Worm (Caenorhabditis elegans) whole organism, midembryonic: Measurements from ENCODE around the gene fbxa-79.

Source experiments
- klf-2 ChIP-seq: fragments of 200-800 bp; sonication (Bioruptor generic); conservative IDR thresholded peaks from 2 replicates; pipeline ENCODE4 v1.3.6; 2022; ENCODE audit warnings: missing genetic modification reagents, missing genetic modification characterization, missing compliant biosample characterization
- ztf-23 ChIP-seq: fragments of 200-800 bp; sonication (Bioruptor generic); IDR thresholded peaks from 2 replicates; pipeline ENCODE4 v1.3.6; 2022; ENCODE audit warnings: missing genetic modification reagents, missing genetic modification characterization, missing compliant biosample characterization

DNA sequence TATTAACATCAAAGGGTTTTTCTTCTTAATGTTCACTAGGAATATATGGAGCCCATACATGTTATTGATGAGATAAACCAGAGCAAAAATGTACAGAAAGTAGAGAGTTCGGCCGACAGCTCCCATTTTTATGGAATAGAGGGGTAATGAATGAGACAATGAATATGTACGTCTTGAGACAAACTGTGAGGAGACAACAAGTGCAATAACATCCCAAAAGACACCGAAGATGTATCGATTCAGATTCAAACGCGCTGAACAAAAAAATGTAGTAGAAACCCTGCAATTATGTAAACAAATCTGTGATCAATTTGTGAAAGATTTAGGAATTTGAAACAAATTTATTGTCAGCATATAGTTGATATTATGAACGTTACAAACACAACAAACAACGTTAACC, 38.9 kb upstream of the fbxa-79 start:
- no peak for TF ChIP-seq klf-2 (GFP tag; lab: Robert Waterston, UW)
- no peak for TF ChIP-seq ztf-23 (GFP tag; lab: Robert Waterston, UW)
